Worm (Caenorhabditis elegans): ENCODE data around the gene F35H8.12.

DNA sequence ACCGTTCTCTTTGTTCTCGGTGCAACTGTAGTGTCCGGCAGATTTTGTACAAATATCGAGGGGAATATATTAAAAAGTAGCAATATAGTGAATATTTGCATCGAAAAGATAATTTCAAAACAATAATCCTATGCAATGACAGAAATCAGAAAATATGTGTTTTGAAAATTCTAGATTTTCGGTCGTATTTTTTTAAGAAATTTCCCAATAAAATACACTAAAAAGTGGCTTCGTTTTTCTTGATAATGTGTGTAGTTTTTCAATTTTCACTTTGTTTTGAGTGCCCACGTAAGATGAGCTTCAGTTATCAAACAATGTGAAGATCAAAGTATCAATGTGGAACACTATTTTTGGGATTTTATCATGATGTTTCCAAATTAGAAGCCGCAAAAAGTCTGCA is 34.8 kb upstream of the F35H8.12 start, which contains the start of gene gcy-1:
- TF ChIP-seq ama-1 (optimal IDR thresholded peaks at IDR 0.05) (no peak), ceh-13 (GFP tag; optimal IDR thresholded peaks at IDR 0.05) (no peak), hmg-4 (GFP tag; optimal IDR thresholded peaks at IDR 0.05) (no peak), hmbx-1 (tag; optimal IDR thresholded peaks at IDR 0.05) (no peak), sea-1 (GFP tag; conservative IDR thresholded peaks at IDR 0.05) (no peak)
